Worm (Caenorhabditis elegans) whole organism, L4 larva: ENCODE results near the gene C50F7.6.

Experiments
- R02D3.7 ChIP-seq: fragments of 150-350 bp; sonication (generic microtip); optimal IDR thresholded peaks from 3 replicates; lab custom pipeline; 2014; ENCODE audit warnings: missing biosample characterization, missing genetic modification characterization
- ama-1 ChIP-seq: fragments of 150-350 bp; optimal IDR thresholded peaks from 2 replicates; lab custom pipeline; 2014; ENCODE audit warnings: inconsistent platforms, mixed read lengths
- fos-1 ChIP-seq: fragments of 150-350 bp; optimal IDR thresholded peaks from 2 replicates; lab custom pipeline; 2014; ENCODE audit warnings: missing biosample characterization, missing genetic modification characterization
- lin-39 ChIP-seq: fragments of 150-350 bp; optimal IDR thresholded peaks from 2 replicates; lab custom pipeline; 2014; ENCODE audit warnings: missing biosample characterization, missing genetic modification reagents, missing genetic modification characterization
- madf-5 ChIP-seq, 2 experiments: fragments of 200-800 bp; sonication (Bioruptor generic); IDR thresholded peaks; 2 replicates each; pipeline ENCODE4 v1.3.6; 2022; ENCODE audit warnings: missing compliant biosample characterization in 2 of 2, missing genetic modification characterization in 2 of 2
- mdl-1 ChIP-seq, 2 experiments: fragments of 150-350 bp in 1 of 2; sonication (generic microtip) in 1 of 2; optimal IDR thresholded peaks; 2 replicates each; lab custom pipeline; 2014 to 2017; ENCODE audit warnings: missing biosample characterization in 2 of 2, missing genetic modification characterization in 2 of 2
- pqm-1 ChIP-seq: sonication (generic microtip); optimal IDR thresholded peaks from 2 replicates; lab custom pipeline; 2017; ENCODE audit warnings: missing biosample characterization, missing genetic modification characterization
- zag-1 ChIP-seq: fragments of 150-350 bp; optimal IDR thresholded peaks from 2 replicates; lab custom pipeline; 2014; ENCODE audit warnings: missing biosample characterization, missing genetic modification characterization

- TF ChIP-seq fos-1 (tag; lab: Kevin White, UChicago) (no peak), R02D3.7 (tag; lab: Kevin White, UChicago) (no peak), mdl-1 (tag; optimal IDR thresholded peaks at IDR 0.05; lab: Kevin White, UChicago) (no peak), pqm-1 (tag; lab: Kevin White, UChicago) (no peak), madf-5 (GFP tag; IDR thresholded peaks at IDR 0.05; lab: Robert Waterston, UW) (no peak), zag-1 (tag; lab: Kevin White, UChicago) (no peak), lin-39 (tag; lab: Kevin White, UChicago) (no peak), ama-1 (lab: Kevin White, UChicago) (no peak)
These were observed 1.9 kb upstream of the C50F7.6 start for ce11 chrIV:7724912-7725311.
